Worm (Caenorhabditis elegans) whole organism, L4 larva: ENCODE data around the gene C48B4.12.

ENCODE experiments used
- F26F4.8 ChIP-seq: fragments of 200-800 bp; sonication (Bioruptor generic); conservative IDR thresholded peaks from 2 replicates; pipeline ENCODE4 v1.3.6; 2022; ENCODE audit warnings: missing genetic modification characterization, missing compliant biosample characterization
- T26A8.4 ChIP-seq: fragments of 200-800 bp; sonication (Bioruptor generic); IDR thresholded peaks from 2 replicates; pipeline ENCODE4 v1.3.6; 2022; ENCODE audit warnings: missing genetic modification characterization, missing compliant biosample characterization
- Y105C5A.15 ChIP-seq: fragments of 200-800 bp; sonication (Bioruptor generic); IDR thresholded peaks from 2 replicates; pipeline ENCODE4 v1.3.6; 2022; ENCODE audit warnings: missing genetic modification characterization, missing compliant biosample characterization
- Y5F2A.4 ChIP-seq: fragments of 200-800 bp; sonication (Bioruptor generic); optimal IDR thresholded peaks from 2 replicates; lab custom pipeline; 2018; ENCODE audit warnings: mild to moderate bottlenecking, missing genetic modification characterization, missing compliant biosample characterization
- aha-1 ChIP-seq: fragments of 150-350 bp; peaks from one replicate; lab custom pipeline; 2014; ENCODE audit warnings: missing biosample characterization, missing genetic modification characterization
- ama-1 ChIP-seq: fragments of 150-350 bp; optimal IDR thresholded peaks from 2 replicates; lab custom pipeline; 2014; ENCODE audit warnings: inconsistent platforms, mixed read lengths
- arid-1 ChIP-seq: fragments of 200-800 bp; sonication (Bioruptor generic); conservative IDR thresholded peaks from 2 replicates; pipeline ENCODE4 v1.3.6; 2022; ENCODE audit warnings: missing genetic modification reagents, missing genetic modification characterization, missing compliant biosample characterization
- ceh-20 ChIP-seq: fragments of 200-800 bp; sonication (Bioruptor generic); IDR thresholded peaks from 2 replicates; pipeline ENCODE4 v1.3.6; 2022; ENCODE audit warnings: missing genetic modification reagents, missing genetic modification characterization, missing compliant biosample characterization
- ceh-32 ChIP-seq: sonication (generic microtip); optimal IDR thresholded peaks from 2 replicates; lab custom pipeline; 2016; ENCODE audit warnings: mild to moderate bottlenecking, missing genetic modification characterization, missing compliant biosample characterization; ENCODE audit not compliant: poor library complexity
- ceh-62 ChIP-seq: sonication (generic microtip); optimal IDR thresholded peaks from 2 replicates; lab custom pipeline; 2017; ENCODE audit warnings: missing biosample characterization, missing genetic modification characterization
- ceh-82 ChIP-seq: sonication (generic microtip); optimal IDR thresholded peaks from 2 replicates; lab custom pipeline; 2017; ENCODE audit warnings: missing biosample characterization, missing genetic modification characterization
- ctbp-1 ChIP-seq: fragments of 200-800 bp; sonication (Bioruptor generic); IDR thresholded peaks from 2 replicates; pipeline ENCODE4 v1.3.6; 2022; ENCODE audit warnings: missing genetic modification reagents, missing genetic modification characterization, missing compliant biosample characterization
- daf-16 ChIP-seq, 3 experiments: sonication (generic microtip); optimal IDR thresholded peaks; 2 replicates each; lab custom pipeline; 2016 to 2017; ENCODE audit warnings: missing genetic modification characterization in 3 of 3, missing genetic modification reagents in 3 of 3, mild to moderate bottlenecking in 2 of 3, missing compliant biosample characterization in 2 of 3, missing biosample characterization in 1 of 3, moderate library complexity in 1 of 3
- daf-8 ChIP-seq: fragments of 200-800 bp; sonication (Bioruptor generic); IDR thresholded peaks from 2 replicates; pipeline ENCODE4 v1.3.6; 2022; ENCODE audit warnings: missing genetic modification characterization, missing compliant biosample characterization
- dmd-6 ChIP-seq: fragments of 200-800 bp; sonication (Bioruptor generic); IDR thresholded peaks from 2 replicates; pipeline ENCODE4 v1.3.6; 2022; ENCODE audit warnings: missing genetic modification reagents, missing genetic modification characterization, missing compliant biosample characterization
- dve-1 ChIP-seq: sonication (generic microtip); optimal IDR thresholded peaks from 2 replicates; lab custom pipeline; 2017; ENCODE audit warnings: antibody characterized with exemption, mild to moderate bottlenecking, missing genetic modification characterization, missing compliant biosample characterization; ENCODE audit not compliant: insufficient read depth
- fkh-10 ChIP-seq: fragments of 150-350 bp; optimal IDR thresholded peaks from 2 replicates; lab custom pipeline; 2014; ENCODE audit warnings: missing biosample characterization, missing genetic modification reagents, missing genetic modification characterization
- fos-1 ChIP-seq: fragments of 150-350 bp; optimal IDR thresholded peaks from 2 replicates; lab custom pipeline; 2014; ENCODE audit warnings: missing biosample characterization, missing genetic modification characterization
- hlh-30 ChIP-seq: sonication (generic microtip); optimal IDR thresholded peaks from 2 replicates; lab custom pipeline; 2017; ENCODE audit warnings: antibody characterized with exemption, mild to moderate bottlenecking, missing genetic modification characterization, missing compliant biosample characterization; ENCODE audit not compliant: insufficient read depth
- jun-1 ChIP-seq: fragments of 150-350 bp; optimal IDR thresholded peaks from 2 replicates; lab custom pipeline; 2014; ENCODE audit warnings: missing biosample characterization, missing genetic modification reagents, missing genetic modification characterization
- lim-7 ChIP-seq: fragments of 200-800 bp; sonication (Bioruptor generic); IDR thresholded peaks from 2 replicates; pipeline ENCODE4 v1.3.6; 2022; ENCODE audit warnings: missing genetic modification characterization, missing compliant biosample characterization
- lir-3 ChIP-seq: sonication (generic microtip); optimal IDR thresholded peaks from 2 replicates; lab custom pipeline; 2016; ENCODE audit warnings: mild to moderate bottlenecking, missing genetic modification characterization, missing compliant biosample characterization
- madf-5 ChIP-seq, 2 experiments: fragments of 200-800 bp; sonication (Bioruptor generic); IDR thresholded peaks; 2 replicates each; pipeline ENCODE4 v1.3.6; 2022; ENCODE audit warnings: missing compliant biosample characterization in 2 of 2, missing genetic modification characterization in 2 of 2
- mdt-29 ChIP-seq: fragments of 200-800 bp; sonication (Bioruptor generic); IDR thresholded peaks from 2 replicates; pipeline ENCODE4 v1.3.6; 2022; ENCODE audit warnings: missing genetic modification reagents, missing genetic modification characterization, missing compliant biosample characterization
- mes-2 ChIP-seq: sonication (generic microtip); optimal IDR thresholded peaks from 2 replicates; lab custom pipeline; 2016; ENCODE audit warnings: missing genotype, mild to moderate bottlenecking, missing genetic modification characterization, missing compliant biosample characterization; ENCODE audit not compliant: poor library complexity, severe bottlenecking
- mxl-3 ChIP-seq: fragments of 200-800 bp; sonication (Bioruptor generic); optimal IDR thresholded peaks from 2 replicates; lab custom pipeline; 2018; ENCODE audit warnings: mild to moderate bottlenecking, missing genetic modification characterization, missing compliant biosample characterization
- nhr-10 ChIP-seq: fragments of 150-350 bp; optimal IDR thresholded peaks from 2 replicates; lab custom pipeline; 2014; ENCODE audit warnings: missing biosample characterization, missing genetic modification characterization
- nhr-102 ChIP-seq: sonication (generic microtip); optimal IDR thresholded peaks from 2 replicates; lab custom pipeline; 2016; ENCODE audit warnings: mild to moderate bottlenecking, missing genetic modification characterization, moderate library complexity, missing compliant biosample characterization
- nhr-111 ChIP-seq: fragments of 200-800 bp; sonication (Bioruptor generic); optimal IDR thresholded peaks from 2 replicates; lab custom pipeline; 2018; ENCODE audit warnings: mild to moderate bottlenecking, missing genetic modification characterization, missing compliant biosample characterization
- nhr-28 ChIP-seq: fragments of 150-350 bp; optimal IDR thresholded peaks from 2 replicates; lab custom pipeline; 2014; ENCODE audit warnings: missing biosample characterization, missing genetic modification characterization
- nhr-41 ChIP-seq: fragments of 200-800 bp; sonication (Bioruptor generic); IDR thresholded peaks from 2 replicates; pipeline ENCODE4 v1.3.6; 2022; ENCODE audit warnings: missing genetic modification reagents, missing genetic modification characterization, missing compliant biosample characterization
- nhr-48 ChIP-seq: sonication (generic microtip); optimal IDR thresholded peaks from 2 replicates; lab custom pipeline; 2016; ENCODE audit warnings: mild to moderate bottlenecking, missing genetic modification characterization, missing compliant biosample characterization
- pha-4 ChIP-seq, 2 experiments: fragments of 150-350 bp in 1 of 2; fragments of 200-800 bp in 1 of 2; sonication (Bioruptor generic) in 1 of 2; IDR thresholded peaks in 1 of 2; optimal IDR thresholded peaks in 1 of 2; 2 replicates each; pipeline versions ENCODE4 v1.3.6 to Lab custom; 2014 to 2022; ENCODE audit warnings: missing genetic modification characterization in 2 of 2, missing genetic modification reagents in 2 of 2, missing biosample characterization in 1 of 2, missing compliant biosample characterization in 1 of 2
- php-3 ChIP-seq: fragments of 200-800 bp; sonication (Bioruptor generic); IDR thresholded peaks from 2 replicates; pipeline ENCODE4 v1.3.6; 2022; ENCODE audit warnings: missing genetic modification reagents, missing genetic modification characterization, missing compliant biosample characterization
- pqm-1 ChIP-seq: sonication (generic microtip); optimal IDR thresholded peaks from 2 replicates; lab custom pipeline; 2017; ENCODE audit warnings: missing biosample characterization, missing genetic modification characterization
- rbr-2 ChIP-seq: sonication (generic microtip); optimal IDR thresholded peaks from 2 replicates; lab custom pipeline; 2016; ENCODE audit warnings: missing genotype, missing genetic modification characterization, missing compliant biosample characterization
- sdz-12 ChIP-seq: fragments of 200-800 bp; sonication (Bioruptor generic); optimal IDR thresholded peaks from 2 replicates; lab custom pipeline; 2018; ENCODE audit warnings: mild to moderate bottlenecking, missing genetic modification characterization, missing compliant biosample characterization
- set-16 ChIP-seq: fragments of 200-800 bp; sonication (Bioruptor generic); IDR thresholded peaks from 2 replicates; pipeline ENCODE4 v1.3.6; 2022; ENCODE audit warnings: missing genetic modification reagents, missing genetic modification characterization, missing compliant biosample characterization
- tag-97 ChIP-seq: fragments of 200-800 bp; sonication (Bioruptor generic); IDR thresholded peaks from 2 replicates; pipeline ENCODE4 v1.3.6; 2022; ENCODE audit warnings: missing genetic modification characterization, missing compliant biosample characterization
- tra-1 ChIP-seq: fragments of 200-800 bp; sonication (Bioruptor generic); IDR thresholded peaks from 2 replicates; pipeline ENCODE4 v1.3.6; 2022; ENCODE audit warnings: missing genetic modification reagents, missing genetic modification characterization, missing compliant biosample characterization
- unc-62 ChIP-seq, 3 experiments: fragments of 150-350 bp in 1 of 3; sonication (generic microtip); optimal IDR thresholded peaks in 2 of 3; peaks in 1 of 3; 1 replicate in 1 of 3; 2 replicates in 2 of 3; lab custom pipeline; 2014 to 2017; ENCODE audit warnings: missing biosample characterization in 3 of 3, missing genetic modification characterization in 3 of 3, missing genetic modification reagents in 3 of 3, missing genotype in 1 of 3
- vab-7 ChIP-seq: fragments of 200-800 bp; sonication (Bioruptor generic); IDR thresholded peaks from 2 replicates; pipeline ENCODE4 v1.3.6; 2022; ENCODE audit warnings: missing genetic modification reagents, missing genetic modification characterization, missing compliant biosample characterization
- zfp-2 ChIP-seq: sonication (generic microtip); optimal IDR thresholded peaks from 2 replicates; lab custom pipeline; 2016; ENCODE audit warnings: mild to moderate bottlenecking, missing genetic modification characterization, missing compliant biosample characterization
- zfp-3 ChIP-seq: fragments of 200-800 bp; sonication (Bioruptor generic); conservative IDR thresholded peaks from 2 replicates; pipeline ENCODE4 v1.3.6; 2022; ENCODE audit warnings: missing genetic modification reagents, missing genetic modification characterization, missing compliant biosample characterization
- ztf-11 ChIP-seq: fragments of 150-350 bp; optimal IDR thresholded peaks from 2 replicates; lab custom pipeline; 2014; ENCODE audit warnings: missing biosample characterization, missing genetic modification characterization

Gene C48B4.12

DNA sequence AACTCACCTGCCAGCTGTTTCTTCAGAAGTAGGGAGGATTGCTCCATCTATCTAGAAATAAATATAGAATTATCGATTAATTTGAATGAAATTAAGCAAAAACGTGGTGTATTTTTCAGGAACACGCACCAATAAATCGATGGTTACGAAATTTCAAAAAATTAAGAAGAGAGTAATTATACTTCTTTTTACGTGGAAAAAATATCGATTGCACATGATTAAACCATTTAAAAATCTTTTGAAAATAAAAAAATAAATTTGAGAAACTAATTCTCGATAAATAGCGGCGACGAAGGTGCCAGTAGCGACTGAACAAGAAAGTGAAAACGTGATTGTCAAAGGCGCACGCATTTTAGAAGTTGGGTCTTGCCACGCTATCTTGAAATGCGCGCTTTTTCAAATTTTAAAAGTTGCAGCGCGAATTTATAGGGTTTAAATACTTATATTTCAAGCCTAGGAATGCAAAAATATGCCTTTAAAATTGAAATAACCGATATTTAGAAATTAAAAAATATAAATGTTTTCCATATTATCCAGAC lies 34.0 kb downstream of the C48B4.12 start, which contains the start of gene ubc-7 (continued):
- TF ChIP-seq ceh-32 (tag; lab: Kevin White, UChicago) (no peak), pqm-1 (no peak), arid-1 (GFP tag; lab: Robert Waterston, UW) (no peak), tra-1 (GFP tag; lab: Robert Waterston, UW) (no peak), lim-7 (no peak), zfp-2 (tag; lab: Kevin White, UChicago) (no peak)

DNA sequence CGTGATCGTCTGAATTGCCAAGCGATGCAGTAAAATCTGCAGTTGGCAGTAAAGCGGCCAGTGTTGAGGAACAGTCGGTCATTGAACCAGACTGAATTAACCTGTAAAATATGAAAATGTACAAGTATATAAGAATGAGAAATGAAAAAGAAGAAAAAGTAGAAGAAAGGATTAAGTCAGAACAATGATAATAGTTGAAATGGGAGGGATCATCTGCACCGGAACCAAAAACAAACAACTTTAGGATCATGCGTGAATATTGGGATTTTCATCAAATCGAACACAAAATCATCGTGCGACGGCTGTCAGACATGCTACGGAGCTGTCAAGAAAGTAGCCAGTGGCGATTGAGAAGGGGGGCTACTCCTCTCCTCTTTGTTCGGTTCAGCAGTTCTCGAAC lies 39.9 kb downstream of the C48B4.12 start, which contains the start of gene gei-13:
Gene gei-13, minus strand, starts transcription at position 101 of the 400 bp plus-strand sequence.
- TF ChIP-seq fkh-10, result no peak
- TF ChIP-seq rbr-2, result no peak
- no peak for TF ChIP-seq fos-1 (tag; lab: Kevin White, UChicago)
- no peak for TF ChIP-seq pqm-1
- TF ChIP-seq unc-62 (GFP tag; optimal IDR thresholded peaks at IDR 0.05 in 1 of 2; lab: Kevin White, UChicago), result no peak
- no peak for TF ChIP-seq unc-62 (tag; optimal IDR thresholded peaks at IDR 0.05; lab: Kevin White, UChicago)
- TF ChIP-seq set-16 (GFP tag; lab: Robert Waterston, UW), result no peak
- no peak for TF ChIP-seq Y105C5A.15
- no peak for TF ChIP-seq nhr-41 (GFP tag; lab: Robert Waterston, UW)
- no peak for TF ChIP-seq T26A8.4 (GFP tag; lab: Robert Waterston, UW)
- TF ChIP-seq vab-7 (GFP tag; lab: Robert Waterston, UW), result no peak
- TF ChIP-seq ztf-11 (tag; lab: Kevin White, UChicago), result no peak

DNA sequence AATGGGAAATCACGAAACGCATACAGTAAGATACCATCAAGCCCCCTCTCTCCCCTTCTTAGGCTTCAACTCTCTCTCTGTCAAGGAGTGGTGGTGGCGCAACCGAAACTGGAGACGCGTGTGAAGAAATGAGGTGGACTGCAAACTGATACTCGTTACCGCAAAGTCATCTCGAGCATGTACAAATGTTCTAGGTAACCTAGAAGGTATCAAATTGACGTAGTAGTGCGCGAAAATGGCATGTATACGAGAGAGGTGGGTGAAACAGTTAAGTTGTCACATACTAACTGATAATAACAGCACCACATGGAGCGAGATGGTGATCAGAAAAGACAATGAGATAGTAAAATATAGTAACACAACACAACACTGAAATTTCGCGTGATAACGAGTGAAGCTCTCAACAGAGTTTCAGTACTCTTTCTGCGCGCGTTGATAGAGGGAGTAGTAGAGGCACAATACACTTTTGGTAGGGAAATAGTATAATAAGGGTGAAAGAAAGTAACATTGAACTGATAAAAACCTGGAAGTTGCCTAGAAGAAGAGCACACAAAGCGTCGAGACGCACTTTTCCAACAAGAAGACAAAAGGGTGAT lies 41.1 kb downstream of the C48B4.12 start:
- TF ChIP-seq madf-5 (GFP tag; IDR thresholded peaks at IDR 0.05; lab: Robert Waterston, UW), result no peak
- TF ChIP-seq mxl-3 (GFP tag; lab: Kevin White, UChicago), result peak; percentile 72
- TF ChIP-seq aha-1 (tag; lab: Kevin White, UChicago), result peak; percentile 72
- TF ChIP-seq T26A8.4 (GFP tag; lab: Robert Waterston, UW), result no peak
- peak; percentile 10 for TF ChIP-seq mes-2
- no peak for TF ChIP-seq ceh-20
- TF ChIP-seq ceh-32 (tag; lab: Kevin White, UChicago), result no peak
- no peak for TF ChIP-seq daf-8 (GFP tag; lab: Robert Waterston, UW)
- no peak for TF ChIP-seq F26F4.8 (GFP tag; lab: Robert Waterston, UW)
- TF ChIP-seq nhr-102 (tag; lab: Kevin White, UChicago), result peak; percentile 6
- TF ChIP-seq sdz-12 (GFP tag; lab: Kevin White, UChicago), result no peak
- no peak for TF ChIP-seq nhr-111 (GFP tag; lab: Kevin White, UChicago)
- TF ChIP-seq zfp-3 (GFP tag; lab: Robert Waterston, UW), result no peak
- TF ChIP-seq nhr-48 (tag; lab: Kevin White, UChicago), result peak; percentile 50
- no peak for TF ChIP-seq php-3 (GFP tag; lab: Robert Waterston, UW)
- TF ChIP-seq pha-4 (GFP tag; IDR thresholded peaks at IDR 0.05; lab: Robert Waterston, UW), result no peak
- TF ChIP-seq pha-4 (tag; optimal IDR thresholded peaks at IDR 0.05; lab: Kevin White, UChicago), result no peak
- TF ChIP-seq tra-1 (GFP tag; lab: Robert Waterston, UW), result no peak
- peak; percentile 65 for TF ChIP-seq dve-1 (tag; lab: Kevin White, UChicago)
- no peak for TF ChIP-seq lir-3 (tag; lab: Kevin White, UChicago)
- TF ChIP-seq ceh-82, result no peak
- peak; percentile 92 for TF ChIP-seq nhr-28 (tag; lab: Kevin White, UChicago)
- no peak for TF ChIP-seq nhr-10
- no peak for TF ChIP-seq tag-97
- no peak for TF ChIP-seq ama-1 (lab: Kevin White, UChicago)
- TF ChIP-seq ceh-62 (tag; lab: Kevin White, UChicago), result no peak
- no peak for TF ChIP-seq daf-16 (GFP tag; optimal IDR thresholded peaks at IDR 0.05; lab: Kevin White, UChicago)
- TF ChIP-seq daf-16 (tag; optimal IDR thresholded peaks at IDR 0.05; lab: Kevin White, UChicago), result peak; percentile 49
- no peak for TF ChIP-seq fos-1 (tag; lab: Kevin White, UChicago)
- TF ChIP-seq hlh-30 (tag; lab: Kevin White, UChicago), result no peak
- TF ChIP-seq ctbp-1, result no peak
- TF ChIP-seq arid-1 (GFP tag; lab: Robert Waterston, UW), result no peak
- no peak for TF ChIP-seq jun-1
- TF ChIP-seq Y5F2A.4 (GFP tag; lab: Kevin White, UChicago), result no peak
- peak; percentile 72 for TF ChIP-seq dmd-6
- TF ChIP-seq mdt-29 (GFP tag; lab: Robert Waterston, UW), result no peak
